Worm (Caenorhabditis elegans) whole organism, L2 larva: ENCODE measurements around the gene fbxa-79.

Source experiments
- R02D3.7 ChIP-seq: fragments of 150-350 bp; optimal IDR thresholded peaks from 2 replicates; lab custom pipeline; 2014; ENCODE audit warnings: missing biosample characterization, missing genetic modification characterization
- ZK546.5 ChIP-seq: sonication (generic microtip); optimal IDR thresholded peaks from 2 replicates; lab custom pipeline; 2017; ENCODE audit warnings: missing biosample characterization, missing genetic modification characterization
- aly-2 ChIP-seq: fragments of 150-350 bp; optimal IDR thresholded peaks from 2 replicates; lab custom pipeline; 2014; ENCODE audit warnings: missing biosample characterization, missing genetic modification characterization
- ceh-82 ChIP-seq: fragments of 150-350 bp; optimal IDR thresholded peaks from 2 replicates; lab custom pipeline; 2014; ENCODE audit warnings: missing biosample characterization, missing genetic modification characterization
- egl-27 ChIP-seq: sonication (generic microtip); optimal IDR thresholded peaks from 3 replicates; lab custom pipeline; 2017; ENCODE audit warnings: missing biosample characterization, missing genetic modification reagents, missing genetic modification characterization
- lin-11 ChIP-seq: fragments of 150-350 bp; sonication (generic microtip); optimal IDR thresholded peaks from 2 replicates; lab custom pipeline; 2014; ENCODE audit warnings: missing biosample characterization, missing genetic modification characterization, inconsistent platforms, mixed read lengths
- mbf-1 ChIP-seq: sonication (generic microtip); optimal IDR thresholded peaks from 2 replicates; lab custom pipeline; 2017; ENCODE audit warnings: missing biosample characterization, missing genetic modification characterization
- nhr-11 ChIP-seq: fragments of 150-350 bp; optimal IDR thresholded peaks from 2 replicates; lab custom pipeline; 2014; ENCODE audit warnings: missing biosample characterization, missing genetic modification characterization
- nhr-23 ChIP-seq: fragments of 150-350 bp; optimal IDR thresholded peaks from 2 replicates; lab custom pipeline; 2014; ENCODE audit warnings: missing biosample characterization, missing genetic modification reagents, missing genetic modification characterization
- unc-39 ChIP-seq: fragments of 150-350 bp; optimal IDR thresholded peaks from 2 replicates; lab custom pipeline; 2014; ENCODE audit warnings: missing biosample characterization, missing genetic modification characterization
- zag-1 ChIP-seq: fragments of 150-350 bp; optimal IDR thresholded peaks from 2 replicates; lab custom pipeline; 2014; ENCODE audit warnings: missing biosample characterization, missing genetic modification characterization
- ztf-11 ChIP-seq: sonication (generic microtip); optimal IDR thresholded peaks from 2 replicates; lab custom pipeline; 2017; ENCODE audit warnings: missing biosample characterization, missing genetic modification characterization
- ztf-4 ChIP-seq: fragments of 150-350 bp; optimal IDR thresholded peaks from 2 replicates; lab custom pipeline; 2014; ENCODE audit warnings: missing biosample characterization, missing genetic modification characterization

ce11 chrIII:1345694-1346093, 37.6 kb upstream of the fbxa-79 start, which contains the start of gene Y82E9BL.6:
- TF ChIP-seq nhr-11 (no peak), aly-2 (tag; lab: Kevin White, UChicago) (no peak), ZK546.5 (no peak), ztf-4 (tag; lab: Kevin White, UChicago) (no peak), unc-39 (tag; lab: Kevin White, UChicago) (no peak), lin-11 (no peak), nhr-23 (tag; lab: Kevin White, UChicago) (no peak), ceh-82 (no peak), R02D3.7 (tag; lab: Kevin White, UChicago) (no peak), egl-27 (tag; lab: Kevin White, UChicago) (no peak), zag-1 (tag; lab: Kevin White, UChicago) (no peak), mbf-1 (tag; lab: Kevin White, UChicago) (no peak), ztf-11 (tag; lab: Kevin White, UChicago) (no peak)
